Fruit fly (Drosophila melanogaster) whole organism, embryonic: Measurements from ENCODE around the gene Caf1-55.
A peak's percentile ranks its signal among the peaks of the same experiment; 100 is the strongest.

ENCODE experiments used
- Asciz ChIP-seq: fragments of 200-800 bp; sonication (Bioruptor generic); optimal IDR thresholded peaks from 2 replicates; lab custom pipeline; 2017; ENCODE audit warnings: missing biosample characterization, mild to moderate bottlenecking, missing genetic modification characterization, missing genetic modification reagents
- Awh ChIP-seq: fragments of 200-800 bp; sonication (Bioruptor generic); IDR thresholded peaks from 2 replicates; pipeline ENCODE4, ENCODE4 v1.3.6; 2022; ENCODE audit warnings: missing biosample characterization, missing genetic modification characterization
- BEAF-32 ChIP-seq: fragments of 200-800 bp; sonication (Bioruptor generic); optimal IDR thresholded peaks from 3 replicates; lab custom pipeline; 2017; ENCODE audit warnings: missing biosample characterization, missing genetic modification characterization, mild to moderate bottlenecking, moderate library complexity, missing genetic modification reagents
- CG10147 ChIP-seq: fragments of 200-800 bp; sonication (Bioruptor generic); optimal IDR thresholded peaks from 2 replicates; lab custom pipeline; 2019; ENCODE audit warnings: missing biosample characterization, mild to moderate bottlenecking, missing genetic modification characterization, moderate library complexity
- CG1024 ChIP-seq: fragments of 200-800 bp; sonication (Bioruptor generic); IDR thresholded peaks from 2 replicates; pipeline ENCODE4 v1.3.6; 2022; ENCODE audit warnings: missing biosample characterization, missing genetic modification characterization
- CG10462 ChIP-seq: fragments of 200-800 bp; sonication (Bioruptor generic); optimal IDR thresholded peaks from 2 replicates; lab custom pipeline; 2016; ENCODE audit warnings: missing biosample characterization, missing genetic modification characterization
- CG11560 ChIP-seq: fragments of 200-800 bp; sonication (Bioruptor generic); IDR thresholded peaks from 3 replicates; pipeline ENCODE4 v1.3.6; 2022; ENCODE audit warnings: missing biosample characterization, missing genetic modification characterization
- CG12659 ChIP-seq: fragments of 200-800 bp; sonication (Bioruptor generic); optimal IDR thresholded peaks from 3 replicates; lab custom pipeline; 2017; ENCODE audit warnings: mild to moderate bottlenecking, missing biosample characterization, missing genetic modification reagents, missing genetic modification characterization
- CG1529 ChIP-seq: fragments of 200-800 bp; sonication (Bioruptor generic); optimal IDR thresholded peaks from 3 replicates; lab custom pipeline; 2018; ENCODE audit warnings: missing biosample characterization, missing genetic modification characterization
- CG1647 ChIP-seq: fragments of 200-800 bp; sonication (Bioruptor generic); optimal IDR thresholded peaks from 3 replicates; lab custom pipeline; 2016; ENCODE audit warnings: missing biosample characterization, missing genetic modification characterization
- CG17612 ChIP-seq: fragments of 200-800 bp; sonication (Bioruptor generic); IDR thresholded peaks from 2 replicates; pipeline ENCODE4 v1.3.6; 2022; ENCODE audit warnings: missing biosample characterization, missing genetic modification characterization
- CG18011 ChIP-seq: fragments of 200-800 bp; sonication (Bioruptor generic); optimal IDR thresholded peaks from 2 replicates; lab custom pipeline; 2017; ENCODE audit warnings: missing biosample characterization, missing genetic modification characterization, mild to moderate bottlenecking, moderate library complexity, missing genotype
- CG2712 ChIP-seq: fragments of 200-800 bp; optimal IDR thresholded peaks from 3 replicates; lab custom pipeline; 2019; ENCODE audit warnings: missing biosample characterization, mild to moderate bottlenecking, missing genetic modification characterization, moderate library complexity
- CG31388 ChIP-seq: fragments of 200-800 bp; sonication (Bioruptor generic); optimal IDR thresholded peaks from 2 replicates; lab custom pipeline; 2016; ENCODE audit warnings: missing biosample characterization, missing genetic modification characterization
- CG33557 ChIP-seq: fragments of 200-800 bp; sonication (Bioruptor generic); optimal IDR thresholded peaks from 2 replicates; lab custom pipeline; 2019; ENCODE audit warnings: missing biosample characterization, mild to moderate bottlenecking, missing genetic modification characterization, moderate library complexity
- CG4730 ChIP-seq: fragments of 200-800 bp; sonication (Bioruptor generic); IDR thresholded peaks from 2 replicates; pipeline ENCODE4 v1.3.6; 2022; ENCODE audit warnings: missing biosample characterization, missing genetic modification characterization
- CG7839 ChIP-seq: fragments of 200-800 bp; sonication (Bioruptor generic); optimal IDR thresholded peaks from 3 replicates; lab custom pipeline; 2018; ENCODE audit warnings: missing biosample characterization, mild to moderate bottlenecking, missing genetic modification characterization, moderate library complexity
- CG8478 ChIP-seq: fragments of >200 bp; optimal IDR thresholded peaks from 2 replicates; lab custom pipeline; 2018
- Dad ChIP-seq: fragments of 200-800 bp; sonication (Bioruptor generic); optimal IDR thresholded peaks from 3 replicates; lab custom pipeline; 2016; ENCODE audit warnings: missing biosample characterization, missing genetic modification characterization
- Dip2 ChIP-seq: fragments of 200-800 bp; sonication (Bioruptor generic); IDR thresholded peaks from 2 replicates; pipeline ENCODE4 v1.3.6; 2022; ENCODE audit warnings: missing biosample characterization, missing genetic modification characterization
- E2f1 ChIP-seq: fragments of 200-800 bp; sonication (Bioruptor generic); IDR thresholded peaks from 2 replicates; pipeline ENCODE4 v1.3.6; 2022; ENCODE audit warnings: missing biosample characterization, missing genetic modification characterization
- E2f2 ChIP-seq: fragments of 200-800 bp; sonication (Bioruptor generic); IDR thresholded peaks from 2 replicates; pipeline ENCODE4 v1.3.6; 2022; ENCODE audit warnings: missing biosample characterization, missing genetic modification characterization
- ERR ChIP-seq: fragments of 200-800 bp; sonication (Bioruptor generic); optimal IDR thresholded peaks from 2 replicates; lab custom pipeline; 2016; ENCODE audit warnings: missing biosample characterization, missing genetic modification characterization
- Hey ChIP-seq: fragments of 200-800 bp; sonication (Bioruptor generic); optimal IDR thresholded peaks from 3 replicates; lab custom pipeline; 2018; ENCODE audit warnings: missing biosample characterization, mild to moderate bottlenecking, missing genetic modification characterization
- Lpt ChIP-seq: fragments of >200 bp; optimal IDR thresholded peaks from 2 replicates; lab custom pipeline; 2018; ENCODE audit warnings: missing biosample characterization, missing genetic modification characterization
- Mad ChIP-seq: fragments of 200-800 bp; sonication (Bioruptor generic); optimal IDR thresholded peaks from 2 replicates; lab custom pipeline; 2016; ENCODE audit warnings: missing biosample characterization, missing genetic modification characterization
- Mes4 ChIP-seq: fragments of 200-800 bp; sonication (Bioruptor generic); optimal IDR thresholded peaks from 2 replicates; lab custom pipeline; 2016; ENCODE audit warnings: missing biosample characterization, missing genetic modification characterization
- Mrtf ChIP-seq: fragments of 200-800 bp; sonication (Bioruptor generic); IDR thresholded peaks from 3 replicates; pipeline ENCODE4 v1.3.6; 2022; ENCODE audit warnings: missing biosample characterization, missing genetic modification characterization
- NFAT ChIP-seq: fragments of 200-800 bp; sonication (Bioruptor generic); IDR thresholded peaks from 2 replicates; pipeline ENCODE4 v1.3.6; 2022; ENCODE audit warnings: missing biosample characterization, missing genetic modification characterization
- Scr ChIP-seq: fragments of 200-800 bp; sonication (Bioruptor generic); IDR thresholded peaks from 2 replicates; pipeline ENCODE4 v1.3.6; 2022; ENCODE audit warnings: missing biosample characterization, missing genetic modification characterization; ENCODE audit not compliant: partially characterized antibody
- Sox100B ChIP-seq: fragments of 200-800 bp; sonication (Bioruptor generic); optimal IDR thresholded peaks from 3 replicates; lab custom pipeline; 2018; ENCODE audit warnings: missing biosample characterization, mild to moderate bottlenecking, missing genetic modification characterization
- Xrp1 ChIP-seq: fragments of 200-800 bp; sonication (Bioruptor generic); IDR thresholded peaks from 2 replicates; pipeline ENCODE4 v1.3.6; 2022; ENCODE audit warnings: missing biosample characterization, missing genetic modification characterization
- YL-1 ChIP-seq: fragments of 200-800 bp; sonication (Bioruptor generic); optimal IDR thresholded peaks from 3 replicates; lab custom pipeline; 2017; ENCODE audit warnings: missing biosample characterization, mild to moderate bottlenecking, missing genetic modification characterization
- al ChIP-seq: fragments of 200-800 bp; sonication (Bioruptor generic); IDR thresholded peaks from 2 replicates; pipeline ENCODE4 v1.3.6; 2022; ENCODE audit warnings: missing biosample characterization, missing genetic modification characterization
- ara ChIP-seq: fragments of 200-800 bp; sonication (Bioruptor generic); IDR thresholded peaks from 2 replicates; pipeline ENCODE4 v1.3.6; 2022; ENCODE audit warnings: missing biosample characterization, missing genetic modification characterization
- chm ChIP-seq: fragments of 200-800 bp; sonication (Bioruptor generic); IDR thresholded peaks from 2 replicates; pipeline ENCODE4 v1.3.6; 2022; ENCODE audit warnings: missing biosample characterization, missing genetic modification characterization
- dmrt99B ChIP-seq: fragments of 200-800 bp; sonication (Bioruptor generic); optimal IDR thresholded peaks from 2 replicates; lab custom pipeline; 2018; ENCODE audit warnings: missing biosample characterization, mild to moderate bottlenecking, missing genetic modification characterization, moderate library complexity
- exex ChIP-seq: fragments of 200-800 bp; sonication (Bioruptor generic); optimal IDR thresholded peaks from 4 replicates; lab custom pipeline; 2018; ENCODE audit warnings: missing biosample characterization, mild to moderate bottlenecking, missing genetic modification characterization, moderate library complexity
- fd96Cb ChIP-seq: fragments of 200-800 bp; sonication (Bioruptor generic); optimal IDR thresholded peaks from 2 replicates; lab custom pipeline; 2018; ENCODE audit warnings: missing biosample characterization, mild to moderate bottlenecking, missing genetic modification characterization, moderate library complexity
- ftz-f1 ChIP-seq: fragments of 200-800 bp; sonication (Bioruptor generic); optimal IDR thresholded peaks from 2 replicates; lab custom pipeline; 2016; ENCODE audit warnings: missing biosample characterization, missing genetic modification characterization
- gro ChIP-seq: fragments of 200-800 bp; sonication (Bioruptor generic); optimal IDR thresholded peaks from 2 replicates; lab custom pipeline; 2016; ENCODE audit warnings: missing biosample characterization, missing genetic modification characterization
- hb ChIP-seq: fragments of 200-800 bp; sonication (Bioruptor generic); IDR thresholded peaks from 3 replicates; pipeline ENCODE4 v1.3.6; 2022; ENCODE audit warnings: missing biosample characterization, missing genetic modification characterization; ENCODE audit not compliant: partially characterized antibody
- hkb ChIP-seq, 2 experiments: fragments of 200-800 bp in 1 of 2; fragments of >200 bp in 1 of 2; sonication (Bioruptor generic) in 1 of 2; IDR thresholded peaks in 1 of 2; optimal IDR thresholded peaks in 1 of 2; 2 replicates each; pipeline versions ENCODE4 v1.3.6 to Lab custom; 2017 to 2022; ENCODE audit warnings: missing biosample characterization in 1 of 2, missing genetic modification characterization in 1 of 2
- ken ChIP-seq: fragments of 200-800 bp; sonication (Bioruptor generic); IDR thresholded peaks from 3 replicates; pipeline ENCODE4 v1.3.6; 2022; ENCODE audit warnings: missing biosample characterization, missing genetic modification characterization
- nom ChIP-seq: fragments of 200-800 bp; sonication (Bioruptor generic); optimal IDR thresholded peaks from 2 replicates; lab custom pipeline; 2017; ENCODE audit warnings: missing biosample characterization, missing genetic modification characterization, mild to moderate bottlenecking, moderate library complexity, missing genetic modification reagents
- pfk ChIP-seq: fragments of 200-800 bp; sonication (Bioruptor generic); optimal IDR thresholded peaks from 2 replicates; lab custom pipeline; 2018; ENCODE audit warnings: missing biosample characterization, mild to moderate bottlenecking, missing genetic modification characterization, moderate library complexity
- sqz ChIP-seq: fragments of 200-800 bp; sonication (Bioruptor generic); optimal IDR thresholded peaks from 3 replicates; lab custom pipeline; 2018; ENCODE audit warnings: missing biosample characterization, mild to moderate bottlenecking, missing genetic modification characterization
- stwl ChIP-seq: fragments of 200-800 bp; sonication (Bioruptor generic); optimal IDR thresholded peaks from 3 replicates; lab custom pipeline; 2018; ENCODE audit warnings: missing biosample characterization, mild to moderate bottlenecking, missing genetic modification characterization, moderate library complexity
- vnd ChIP-seq: fragments of 200-800 bp; sonication (Bioruptor generic); IDR thresholded peaks from 3 replicates; pipeline ENCODE4 v1.3.6; 2022; ENCODE audit warnings: missing biosample characterization, missing genetic modification characterization; ENCODE audit not compliant: partially characterized antibody
- z ChIP-seq: fragments of 200-800 bp; sonication (Bioruptor generic); IDR thresholded peaks from 3 replicates; pipeline ENCODE4 v1.3.6; 2022; ENCODE audit warnings: missing biosample characterization, missing genetic modification characterization
- zen ChIP-seq: fragments of 200-800 bp; sonication (Bioruptor generic); optimal IDR thresholded peaks from 3 replicates; lab custom pipeline; 2018; ENCODE audit warnings: missing biosample characterization, mild to moderate bottlenecking, missing genetic modification characterization, moderate library complexity
- zfh2 ChIP-seq: fragments of 200-800 bp; sonication (Bioruptor generic); optimal IDR thresholded peaks from 2 replicates; lab custom pipeline; 2016; ENCODE audit warnings: missing biosample characterization, missing genetic modification characterization

The Caf1-55 gene

dm6 chr3R:15222973-15223372 lies 2.4 kb upstream of the Caf1-55 start, which contains the start of gene Polr2G (continued):
- TF ChIP-seq ERR (GFP tag; lab: Kevin White, UChicago) (no peak), Lpt (GFP tag; lab: Kevin White, UChicago) (no peak), CG11560 (tag; lab: Robert Waterston, UW) (no peak), chm (GFP tag; lab: Robert Waterston, UW) (no peak), CG1024 (GFP tag; lab: Robert Waterston, UW) (no peak), CG10462 (no peak), CG31388 (no peak), fd96Cb (no peak), E2f2 (peak; percentile 67), ftz-f1 (GFP tag; lab: Kevin White, UChicago) (no peak), CG8478 (lab: Kevin White, UChicago) (no peak), Dip2 (GFP tag; lab: Robert Waterston, UW) (no peak), Asciz (GFP tag; lab: Kevin White, UChicago) (no peak), dmrt99B (tag; lab: Kevin White, UChicago) (no peak), CG12659 (GFP tag; lab: Kevin White, UChicago) (no peak), CG17612 (GFP tag; lab: Robert Waterston, UW) (no peak), Mes4 (GFP tag; lab: Kevin White, UChicago) (no peak), CG7839 (tag; lab: Kevin White, UChicago) (no peak), CG18011 (GFP tag; lab: Kevin White, UChicago) (no peak), YL-1 (peak; percentile 34), hb (no peak), nom (GFP tag; lab: Kevin White, UChicago) (no peak), E2f1 (GFP tag; lab: Robert Waterston, UW) (peak; percentile 24; the same call in 1 of the 2 replicates), ken (GFP tag; lab: Robert Waterston, UW) (no peak), z (GFP tag; lab: Robert Waterston, UW) (no peak), CG33557 (GFP tag; lab: Kevin White, UChicago) (no peak), zfh2 (GFP tag; lab: Kevin White, UChicago) (no peak), pfk (GFP tag; lab: Kevin White, UChicago) (no peak), gro (GFP tag; lab: Kevin White, UChicago) (no peak), BEAF-32 (GFP tag; lab: Kevin White, UChicago) (peak; percentile 14), Xrp1 (no peak), sqz (GFP tag; lab: Kevin White, UChicago) (no peak), hkb (optimal IDR thresholded peaks at IDR 0.05; lab: Kevin White, UChicago) (no peak), hkb (GFP tag; IDR thresholded peaks at IDR 0.05; lab: Robert Waterston, UW) (no peak), stwl (tag; lab: Kevin White, UChicago) (peak; percentile 30), CG1529 (GFP tag; lab: Kevin White, UChicago) (no peak), Scr (GFP tag; lab: Robert Waterston, UW) (peak; percentile 15; the same call in 1 of the 2 replicates), CG1647 (GFP tag; lab: Kevin White, UChicago) (no peak), Hey (no peak), exex (no peak), al (GFP tag; lab: Robert Waterston, UW) (no peak), Sox100B (GFP tag; lab: Kevin White, UChicago) (no peak), CG10147 (GFP tag; lab: Kevin White, UChicago) (no peak), Dad (no peak), vnd (GFP tag; lab: Robert Waterston, UW) (no peak), Mrtf (no peak), CG2712 (no peak), Awh (no peak), Mad (GFP tag; lab: Kevin White, UChicago) (no peak), NFAT (GFP tag; lab: Robert Waterston, UW) (no peak), CG4730 (GFP tag; lab: Robert Waterston, UW) (no peak), ara (no peak), zen (tag; lab: Kevin White, UChicago) (no peak)
